Fruit fly (Drosophila melanogaster): ENCODE results near the gene Psf2.

Psf2 gene

DNA sequence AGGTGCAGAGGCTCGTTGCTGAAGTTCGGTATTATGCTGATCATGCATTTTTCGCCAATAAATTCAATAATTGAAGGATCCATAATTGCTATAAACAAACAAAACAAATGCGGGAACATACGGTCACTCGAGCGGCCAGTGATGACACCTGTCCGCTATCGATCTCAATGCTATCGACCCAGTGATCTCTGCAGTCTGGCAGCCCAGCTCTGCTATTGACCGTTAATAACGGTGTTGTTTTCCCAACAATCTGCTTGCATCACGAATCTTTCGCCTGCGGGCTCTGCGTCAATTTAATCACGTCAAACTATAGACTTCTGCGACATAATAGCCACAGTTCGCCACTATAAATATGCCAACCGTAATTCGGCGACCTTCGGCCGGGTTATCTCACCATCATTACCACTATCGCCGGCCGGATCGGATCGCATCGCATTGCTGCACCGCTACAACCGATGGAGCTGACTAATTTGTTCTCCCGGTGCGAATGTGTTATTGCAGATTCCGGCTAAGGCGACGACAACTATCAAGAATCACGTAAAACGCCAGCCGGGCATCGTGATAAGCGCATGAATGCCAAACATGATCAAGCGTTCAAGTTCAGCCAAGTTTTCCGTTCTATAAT, at the start of gene Psf2:
TSS of gene Psf2 (minus strand) at position 431 of the 625 bp plus-strand sequence.
- TF ChIP-seq insv (optimal IDR thresholded peaks at IDR 0.05) (no peak), h (optimal IDR thresholded peaks at IDR 0.05) (no peak)

DNA sequence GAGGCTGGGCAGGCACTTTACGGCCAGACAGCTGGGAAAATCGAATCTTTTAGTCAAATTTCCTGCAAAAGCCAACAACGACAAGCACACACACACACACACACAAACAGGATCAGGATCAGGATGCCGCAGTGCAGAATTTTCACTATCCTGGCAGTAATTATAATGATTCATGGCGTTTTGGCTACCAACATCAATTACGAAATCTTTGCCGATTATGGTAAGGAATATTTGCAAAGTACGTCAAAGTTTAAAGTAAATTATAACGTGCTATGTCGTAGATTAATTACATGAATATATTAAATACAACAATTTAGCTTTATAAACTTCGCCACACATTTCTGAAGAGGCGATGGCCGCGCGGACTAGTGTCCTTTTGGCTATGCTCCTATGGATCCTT, 46.5 kb upstream of the Psf2 start, which contains the start of the genes CG34177 and CG34178:
TSS of gene CG34177 (plus strand) at position 301 of the 400 bp plus-strand sequence.
TSS of gene CG34178 (plus strand) at position 301 of the 400 bp plus-strand sequence.
- TF ChIP-seq Sin3A (optimal IDR thresholded peaks at IDR 0.05): no peak
- TF ChIP-seq h (optimal IDR thresholded peaks at IDR 0.05): no peak
- no peak for TF ChIP-seq psq (optimal IDR thresholded peaks at IDR 0.05)
- TF ChIP-seq Myc (optimal IDR thresholded peaks at IDR 0.05): no peak
- no peak for TF ChIP-seq insv (optimal IDR thresholded peaks at IDR 0.05)

DNA sequence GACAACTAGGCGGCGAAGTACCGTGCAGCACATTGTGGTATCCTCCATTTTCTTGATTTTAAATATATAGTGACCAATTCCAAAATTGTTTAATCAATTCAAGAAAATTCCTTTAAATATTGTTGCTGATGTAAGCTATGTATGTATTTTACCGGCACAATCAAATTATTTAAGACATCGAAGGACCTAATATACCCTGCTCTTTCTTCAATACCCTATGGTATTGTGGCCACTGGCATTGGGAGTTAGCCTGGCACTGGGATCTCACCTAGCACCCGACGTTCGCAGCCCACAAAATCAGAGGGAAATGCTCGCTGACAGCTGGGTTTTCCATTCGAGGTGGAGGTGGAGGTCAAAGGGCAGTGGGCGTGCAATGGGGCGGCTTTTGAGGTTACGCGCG, 35.0 kb upstream of the Psf2 start:
- TF ChIP-seq ttk (optimal IDR thresholded peaks at IDR 0.05): no peak
- TF ChIP-seq h (optimal IDR thresholded peaks at IDR 0.05): no peak
- no peak for TF ChIP-seq insv (optimal IDR thresholded peaks at IDR 0.05)
- no peak for TF ChIP-seq Sin3A (optimal IDR thresholded peaks at IDR 0.05)
- no peak for TF ChIP-seq Myc (optimal IDR thresholded peaks at IDR 0.05)
- no peak for TF ChIP-seq psq (optimal IDR thresholded peaks at IDR 0.05)

DNA sequence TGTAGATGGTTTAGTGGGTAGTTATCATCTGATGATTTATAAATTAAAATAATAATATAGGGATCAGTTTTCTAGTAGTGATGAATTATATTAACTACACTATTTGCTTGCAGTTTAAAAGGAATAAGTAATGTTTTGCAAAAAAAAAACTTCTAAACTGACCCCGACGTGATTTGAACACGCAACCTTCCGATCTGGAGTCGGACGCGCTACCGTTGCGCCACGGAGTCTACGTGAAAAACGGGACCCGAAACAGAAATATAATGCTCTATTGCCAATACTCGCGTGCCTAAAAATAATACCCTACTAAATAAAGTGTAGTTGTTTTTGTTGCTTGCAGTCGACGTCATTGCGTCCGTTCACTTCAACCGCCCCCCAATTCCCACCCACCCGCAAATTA, 31.7 kb upstream of the Psf2 start:
- TF ChIP-seq h (optimal IDR thresholded peaks at IDR 0.05): no peak
- no peak for TF ChIP-seq Sin3A (optimal IDR thresholded peaks at IDR 0.05)
- no peak for TF ChIP-seq insv (optimal IDR thresholded peaks at IDR 0.05)
- no peak for TF ChIP-seq Myc (optimal IDR thresholded peaks at IDR 0.05)
- no peak for TF ChIP-seq psq (optimal IDR thresholded peaks at IDR 0.05)
- TF ChIP-seq ttk (optimal IDR thresholded peaks at IDR 0.05): no peak

DNA sequence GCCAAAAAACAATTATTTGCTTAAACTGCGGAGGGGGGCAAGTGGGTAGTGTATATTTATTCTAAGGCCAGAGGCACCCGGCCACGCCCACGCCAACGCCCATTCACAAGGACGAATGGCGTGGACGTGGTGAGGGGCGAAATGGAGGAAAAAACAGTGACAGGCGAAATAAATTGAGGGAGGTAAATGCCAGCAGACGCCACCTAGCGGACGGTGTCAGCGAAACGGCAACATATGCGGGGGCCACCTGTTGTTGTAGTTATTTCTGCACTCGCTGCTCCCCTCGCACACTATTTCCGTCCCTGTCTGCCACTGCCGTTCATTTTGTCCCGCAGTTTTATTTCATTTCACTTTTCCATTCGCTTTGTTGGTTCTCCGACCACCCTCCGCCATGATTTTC, 30.8 kb upstream of the Psf2 start:
- TF ChIP-seq Myc (optimal IDR thresholded peaks at IDR 0.05) (no peak), Sin3A (optimal IDR thresholded peaks at IDR 0.05) (no peak)

DNA sequence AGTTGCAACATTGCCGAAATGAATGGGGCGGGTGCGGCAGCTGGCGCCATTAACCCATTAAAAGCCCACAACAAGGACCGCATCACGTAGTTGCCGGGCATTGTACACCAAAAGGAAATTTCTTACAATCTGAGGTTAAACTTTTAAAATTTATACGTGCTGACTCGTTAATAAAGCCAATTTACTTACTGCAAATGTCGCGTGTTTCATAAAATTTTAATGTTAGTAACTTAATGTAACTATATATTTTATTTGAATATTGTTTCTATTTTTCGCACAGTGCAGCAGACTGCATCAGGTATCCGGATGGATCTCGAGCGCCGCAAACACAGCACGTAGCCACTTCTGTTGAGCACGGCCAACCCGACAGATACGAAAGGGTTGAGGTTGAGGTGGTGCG, 29.7 kb upstream of the Psf2 start:
- TF ChIP-seq h (optimal IDR thresholded peaks at IDR 0.05) (no peak), Sin3A (optimal IDR thresholded peaks at IDR 0.05) (no peak), ttk (optimal IDR thresholded peaks at IDR 0.05) (no peak), Myc (optimal IDR thresholded peaks at IDR 0.05) (no peak), psq (optimal IDR thresholded peaks at IDR 0.05) (no peak), insv (optimal IDR thresholded peaks at IDR 0.05) (no peak)

DNA sequence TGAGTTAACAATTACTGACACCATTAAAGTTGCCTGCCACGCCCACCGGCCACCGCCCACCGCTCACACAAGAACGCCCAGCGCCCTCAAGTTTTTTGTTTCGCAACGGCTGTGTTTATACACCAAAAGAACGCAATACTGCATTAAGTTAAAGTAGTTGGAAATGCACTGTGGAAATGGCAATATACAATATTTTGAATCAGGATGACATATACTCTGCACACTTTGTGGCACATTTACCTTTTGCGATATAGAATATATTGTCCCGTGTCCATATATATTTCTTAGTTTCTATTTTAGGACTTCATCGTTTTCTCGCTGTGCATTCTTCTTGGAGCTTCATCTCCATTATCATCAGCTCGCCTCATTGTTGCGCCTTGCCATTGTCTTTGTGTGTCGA, 28.9 kb upstream of the Psf2 start:
- TF ChIP-seq insv (optimal IDR thresholded peaks at IDR 0.05) (no peak), psq (optimal IDR thresholded peaks at IDR 0.05) (no peak), h (optimal IDR thresholded peaks at IDR 0.05) (no peak), Myc (optimal IDR thresholded peaks at IDR 0.05) (no peak), Sin3A (optimal IDR thresholded peaks at IDR 0.05) (no peak), ttk (optimal IDR thresholded peaks at IDR 0.05) (no peak)

DNA sequence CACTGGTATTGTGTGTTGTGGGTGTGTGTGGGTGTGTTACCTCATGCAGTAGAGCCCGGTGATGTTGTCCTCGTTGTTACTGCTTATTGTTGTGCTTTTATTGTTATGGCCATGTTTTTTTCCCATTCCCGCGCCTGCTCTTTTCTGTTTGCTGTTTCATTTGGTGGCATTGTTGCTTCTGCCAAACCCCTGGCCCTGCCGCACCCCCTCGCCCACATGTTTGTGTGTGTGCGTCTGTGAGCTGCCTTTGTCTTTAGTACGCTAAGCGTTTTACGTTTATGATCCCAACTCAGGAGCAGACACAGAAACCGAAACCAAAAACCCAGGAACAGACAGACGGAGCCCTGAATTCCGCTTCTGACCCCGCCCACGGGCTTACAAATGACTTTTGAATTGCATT, 26.9 kb upstream of the Psf2 start:
- no peak for TF ChIP-seq Myc (optimal IDR thresholded peaks at IDR 0.05)
- no peak for TF ChIP-seq Sin3A (optimal IDR thresholded peaks at IDR 0.05)
- TF ChIP-seq h (optimal IDR thresholded peaks at IDR 0.05): no peak
- TF ChIP-seq insv (optimal IDR thresholded peaks at IDR 0.05): no peak
- TF ChIP-seq ttk (optimal IDR thresholded peaks at IDR 0.05): no peak
- TF ChIP-seq psq (optimal IDR thresholded peaks at IDR 0.05): no peak

DNA sequence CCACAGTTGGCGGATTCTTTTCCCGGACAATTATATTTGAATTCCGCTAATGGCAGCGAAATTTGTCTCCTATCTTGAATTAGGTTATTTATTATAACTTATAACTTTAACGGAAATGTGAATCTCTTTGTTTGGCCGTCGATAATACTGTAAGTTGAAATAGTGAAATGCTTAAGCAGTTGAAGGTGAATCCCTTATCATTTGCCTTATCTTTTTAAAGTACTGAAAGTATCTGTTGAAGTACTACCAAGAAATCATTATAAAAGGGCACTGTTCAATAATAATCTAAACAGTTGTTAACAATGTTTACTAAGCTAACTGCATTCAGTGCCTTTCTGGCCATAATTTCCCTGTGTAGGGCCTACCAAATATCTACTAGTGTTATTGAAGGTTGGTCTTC, 23.7 kb upstream of the Psf2 start, which contains the start of gene CG43055:
TSS of gene CG43055 (plus strand) at position 301 of the 400 bp plus-strand sequence.
- TF ChIP-seq Sin3A (optimal IDR thresholded peaks at IDR 0.05) (no peak), psq (optimal IDR thresholded peaks at IDR 0.05) (no peak), h (optimal IDR thresholded peaks at IDR 0.05) (no peak), insv (optimal IDR thresholded peaks at IDR 0.05) (no peak), ttk (optimal IDR thresholded peaks at IDR 0.05) (no peak)

DNA sequence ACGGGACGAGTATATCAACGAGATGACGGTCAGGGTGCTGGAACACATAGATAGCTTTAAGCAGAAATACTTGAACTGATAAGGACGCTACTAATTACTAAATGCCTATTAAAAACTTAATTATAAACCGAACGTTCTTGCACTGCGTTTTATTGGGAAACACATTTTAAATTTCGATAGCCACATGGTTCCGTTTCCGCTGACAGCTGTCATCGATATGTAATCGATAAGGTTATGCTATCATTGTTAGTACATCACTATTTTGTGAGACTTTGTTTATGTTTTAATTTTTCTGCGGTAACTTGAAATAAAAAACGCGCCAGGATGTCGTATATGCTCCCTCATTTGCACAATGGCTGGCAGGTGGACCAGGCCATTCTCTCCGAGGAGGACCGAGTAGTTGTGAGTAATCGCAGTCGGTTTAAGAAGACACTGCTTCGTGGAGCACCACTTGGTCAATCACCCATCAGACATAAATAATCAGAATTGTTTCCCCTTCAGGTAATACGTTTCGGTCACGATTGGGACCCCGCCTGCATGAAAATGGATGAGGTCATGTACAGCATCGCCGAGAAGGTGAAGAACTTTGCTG, 16.0 kb upstream of the Psf2 start, which contains the start of gene Dim1:
TSS of gene Dim1 (plus strand) at position 239 of the 592 bp plus-strand sequence.
- TF ChIP-seq Sin3A (optimal IDR thresholded peaks at IDR 0.05): no peak
- no peak for TF ChIP-seq h (optimal IDR thresholded peaks at IDR 0.05)
- TF ChIP-seq Myc (optimal IDR thresholded peaks at IDR 0.05): no peak
- TF ChIP-seq ttk (optimal IDR thresholded peaks at IDR 0.05): no peak
- TF ChIP-seq insv (optimal IDR thresholded peaks at IDR 0.05): no peak
- TF ChIP-seq psq (optimal IDR thresholded peaks at IDR 0.05): no peak

DNA sequence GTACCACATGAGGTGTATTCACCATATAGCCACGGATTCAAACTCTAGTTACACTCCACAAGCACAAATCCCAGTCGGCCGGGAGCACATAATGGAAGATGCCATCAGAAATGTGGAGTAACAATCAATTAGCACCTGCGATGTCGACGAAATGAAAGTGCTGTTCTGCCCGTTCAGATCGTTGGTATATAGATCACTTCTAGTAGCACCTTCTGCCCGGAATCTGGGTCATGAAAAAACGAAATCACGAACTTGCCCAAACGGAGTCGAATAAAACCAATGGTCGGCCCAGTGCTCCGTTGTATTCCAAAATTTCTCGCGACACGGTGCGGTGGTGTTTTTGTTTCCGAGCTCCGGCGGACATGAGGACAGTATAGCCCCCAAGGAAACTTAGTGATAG, 13.5 kb upstream of the Psf2 start, which contains the start of gene CG33003:
TSS of gene CG33003 (plus strand) at position 301 of the 400 bp plus-strand sequence.
- TF ChIP-seq Myc (optimal IDR thresholded peaks at IDR 0.05): no peak
- no peak for TF ChIP-seq insv (optimal IDR thresholded peaks at IDR 0.05)
- TF ChIP-seq psq (optimal IDR thresholded peaks at IDR 0.05): no peak
- no peak for TF ChIP-seq h (optimal IDR thresholded peaks at IDR 0.05)
- no peak for TF ChIP-seq ttk (optimal IDR thresholded peaks at IDR 0.05)
- TF ChIP-seq Sin3A (optimal IDR thresholded peaks at IDR 0.05): no peak

DNA sequence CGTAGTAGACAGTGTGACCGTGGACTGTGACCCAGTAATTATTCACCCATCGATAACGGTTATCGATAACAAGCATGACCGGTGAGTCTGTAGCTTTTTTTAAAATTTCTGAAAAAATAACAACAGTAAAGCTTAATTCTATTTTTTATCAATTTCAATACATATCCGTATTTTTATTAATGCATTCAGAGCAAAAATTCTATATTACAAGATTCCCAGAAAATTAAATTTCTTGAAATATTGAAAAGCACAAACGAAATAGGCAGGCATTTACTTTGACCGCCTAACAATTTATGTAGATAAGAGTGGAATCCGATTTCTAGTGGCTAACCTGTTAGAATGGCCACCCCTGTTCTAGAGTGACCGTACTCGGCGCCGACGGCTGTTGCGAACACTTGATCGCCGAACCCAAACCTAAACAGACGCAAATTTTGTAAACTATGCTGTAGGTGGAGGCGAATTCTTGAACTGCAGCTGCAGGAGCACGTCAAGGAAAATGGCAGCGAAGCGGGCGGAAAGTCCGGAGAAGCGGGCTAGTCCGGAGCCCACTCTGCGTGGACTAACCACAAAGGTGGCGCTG, 6.8 kb upstream of the Psf2 start, which contains the start of gene CG3652:
TSS of gene CG3652 (minus strand) at position 35 of the 580 bp plus-strand sequence.
- no peak for TF ChIP-seq Sin3A (optimal IDR thresholded peaks at IDR 0.05)
- TF ChIP-seq Myc (optimal IDR thresholded peaks at IDR 0.05): no peak
- TF ChIP-seq psq (optimal IDR thresholded peaks at IDR 0.05): no peak
- no peak for TF ChIP-seq h (optimal IDR thresholded peaks at IDR 0.05)
- TF ChIP-seq insv (optimal IDR thresholded peaks at IDR 0.05): no peak
- TF ChIP-seq ttk (optimal IDR thresholded peaks at IDR 0.05): no peak

All from Kc167 (cell line).